Worm (Caenorhabditis elegans) whole organism, L1 larva: Measurements from ENCODE around the gene pct-1.

ENCODE experiments used
- C34B4.2 ChIP-seq: sonication (generic microtip); optimal IDR thresholded peaks from 2 replicates; lab custom pipeline; 2017; ENCODE audit warnings: mild to moderate bottlenecking, missing genetic modification characterization, missing compliant biosample characterization
- aha-1 ChIP-seq: fragments of 150-350 bp; optimal IDR thresholded peaks from 2 replicates; lab custom pipeline; 2014; ENCODE audit warnings: missing biosample characterization, missing genetic modification characterization
- ceh-82 ChIP-seq, 3 experiments: fragments of 150-350 bp in 1 of 3; sonication (generic microtip) in 2 of 3; optimal IDR thresholded peaks; 2 replicates each; lab custom pipeline; 2014 to 2017; ENCODE audit warnings: missing biosample characterization in 3 of 3, missing genetic modification characterization in 3 of 3
- ces-1 ChIP-seq: fragments of 150-350 bp; optimal IDR thresholded peaks from 2 replicates; lab custom pipeline; 2014; ENCODE audit warnings: missing biosample characterization, missing genetic modification reagents, missing genetic modification characterization
- efl-3 ChIP-seq: fragments of 200-800 bp; sonication (Bioruptor generic); optimal IDR thresholded peaks from 2 replicates; lab custom pipeline; 2018; ENCODE audit warnings: mild to moderate bottlenecking, missing genetic modification characterization, missing compliant biosample characterization
- fos-1 ChIP-seq: fragments of 150-350 bp; optimal IDR thresholded peaks from 2 replicates; lab custom pipeline; 2014; ENCODE audit warnings: missing biosample characterization, missing genetic modification characterization
- hlh-4 ChIP-seq: sonication (generic microtip); optimal IDR thresholded peaks from 2 replicates; lab custom pipeline; 2016; ENCODE audit warnings: mild to moderate bottlenecking, missing genetic modification characterization, missing compliant biosample characterization
- lin-15B ChIP-seq: fragments of 150-350 bp; sonication (generic microtip); optimal IDR thresholded peaks from 3 replicates; lab custom pipeline; 2014; ENCODE audit warnings: missing biosample characterization, missing genetic modification characterization
- nhr-76 ChIP-seq: sonication (generic microtip); optimal IDR thresholded peaks from 2 replicates; lab custom pipeline; 2017; ENCODE audit warnings: missing biosample characterization, missing genetic modification characterization
- nhr-90 ChIP-seq: sonication (generic microtip); optimal IDR thresholded peaks from 2 replicates; lab custom pipeline; 2016; ENCODE audit warnings: mild to moderate bottlenecking, missing genetic modification characterization, missing compliant biosample characterization; ENCODE audit not compliant: poor library complexity
- snpc-4 ChIP-seq: fragments of 150-350 bp; optimal IDR thresholded peaks from 2 replicates; lab custom pipeline; 2014; ENCODE audit warnings: missing biosample characterization, missing genetic modification characterization
- tbx-2 ChIP-seq: sonication (generic microtip); optimal IDR thresholded peaks from 2 replicates; lab custom pipeline; 2016; ENCODE audit warnings: missing genetic modification characterization, missing compliant biosample characterization

ce11 chrIV:8175686-8176532 lies at the start of gene pct-1:
- TF ChIP-seq snpc-4 (tag; lab: Kevin White, UChicago) (no peak), ces-1 (GFP tag; lab: Kevin White, UChicago) (no peak), fos-1 (tag; lab: Kevin White, UChicago) (no peak), efl-3 (GFP tag; lab: Kevin White, UChicago) (no peak), lin-15B (tag; lab: Kevin White, UChicago) (no peak), ceh-82 (tag; optimal IDR thresholded peaks at IDR 0.05; lab: Kevin White, UChicago) (no peak), tbx-2 (tag; lab: Kevin White, UChicago) (no peak), aha-1 (no peak), nhr-76 (tag; lab: Kevin White, UChicago) (no peak), C34B4.2 (no peak), hlh-4 (no peak), nhr-90 (tag; lab: Kevin White, UChicago) (no peak)
